Fruit fly (Drosophila melanogaster) whole organism, adult: Measurements from ENCODE around the gene CG17928.

Experiments
- CG11617 ChIP-seq: fragments of 200-800 bp; sonication (Bioruptor generic); optimal IDR thresholded peaks from 2 replicates; lab custom pipeline; 2017; ENCODE audit warnings: mild to moderate bottlenecking, missing biosample characterization, missing genetic modification reagents, missing genetic modification characterization
- CG12768 ChIP-seq: fragments of 200-800 bp; sonication (Bioruptor generic); optimal IDR thresholded peaks from 2 replicates; lab custom pipeline; 2017; ENCODE audit warnings: missing biosample characterization, missing genetic modification characterization, mild to moderate bottlenecking, moderate library complexity, missing genetic modification reagents
- CG1620 ChIP-seq: fragments of 200-800 bp; sonication (Bioruptor generic); optimal IDR thresholded peaks from 2 replicates; lab custom pipeline; 2016; ENCODE audit warnings: missing biosample characterization, missing genetic modification characterization
- CG33017 ChIP-seq: fragments of 200-800 bp; sonication (Bioruptor generic); optimal IDR thresholded peaks from 2 replicates; lab custom pipeline; 2018; ENCODE audit warnings: missing biosample characterization, mild to moderate bottlenecking, missing genetic modification characterization, moderate library complexity
- CG5204 ChIP-seq: fragments of 200-800 bp; sonication (Bioruptor generic); optimal IDR thresholded peaks from 2 replicates; lab custom pipeline; 2016; ENCODE audit warnings: missing biosample characterization, missing genetic modification characterization
- CG7045 ChIP-seq: fragments of 200-800 bp; sonication (Bioruptor generic); optimal IDR thresholded peaks from 2 replicates; lab custom pipeline; 2017; ENCODE audit warnings: missing biosample characterization, mild to moderate bottlenecking, missing genetic modification characterization
- CG7101 ChIP-seq: fragments of 200-800 bp; sonication (Bioruptor generic); optimal IDR thresholded peaks from 2 replicates; lab custom pipeline; 2018; ENCODE audit warnings: missing biosample characterization, mild to moderate bottlenecking, missing genetic modification characterization, moderate library complexity
- Clk ChIP-seq: fragments of 200-800 bp; sonication (Bioruptor generic); optimal IDR thresholded peaks from 2 replicates; lab custom pipeline; 2017; ENCODE audit warnings: missing biosample characterization, missing genetic modification characterization
- Crg-1 ChIP-seq: fragments of 200-800 bp; sonication (Bioruptor generic); optimal IDR thresholded peaks from 2 replicates; lab custom pipeline; 2016; ENCODE audit warnings: missing biosample characterization, missing genetic modification characterization
- Hr96 ChIP-seq: fragments of 200-800 bp; sonication (Bioruptor generic); optimal IDR thresholded peaks from 2 replicates; lab custom pipeline; 2016; ENCODE audit warnings: missing biosample characterization, missing genetic modification characterization
- Mnt ChIP-seq: fragments of 200-800 bp; sonication (Bioruptor generic); optimal IDR thresholded peaks from 2 replicates; lab custom pipeline; 2016; ENCODE audit warnings: missing biosample characterization, mild to moderate bottlenecking, missing genetic modification characterization
- bab1 ChIP-seq: fragments of 200-800 bp; sonication (Bioruptor generic); optimal IDR thresholded peaks from 3 replicates; lab custom pipeline; 2019; ENCODE audit warnings: missing biosample characterization, mild to moderate bottlenecking, missing genetic modification characterization, moderate library complexity
- cic ChIP-seq: fragments of 200-800 bp; sonication (Bioruptor generic); optimal IDR thresholded peaks from 2 replicates; lab custom pipeline; 2017; ENCODE audit warnings: missing biosample characterization, mild to moderate bottlenecking, missing genetic modification characterization, moderate library complexity
- cnc ChIP-seq, 2 experiments: fragments of >200 bp; optimal IDR thresholded peaks; 2 replicates each; lab custom pipeline; 2017
- kay ChIP-seq: fragments of 200-800 bp; sonication (Bioruptor generic); peaks from one replicate; lab custom pipeline; 2016; ENCODE audit warnings: missing biosample characterization, missing genetic modification characterization, borderline replicate concordance
- ovo ChIP-seq: fragments of 200-800 bp; sonication (Bioruptor generic); optimal IDR thresholded peaks from 2 replicates; lab custom pipeline; 2016; ENCODE audit warnings: missing biosample characterization, missing genetic modification characterization
- pad ChIP-seq: fragments of 200-800 bp; sonication (Bioruptor generic); optimal IDR thresholded peaks from 3 replicates; lab custom pipeline; 2017; ENCODE audit warnings: missing biosample characterization, missing genetic modification characterization, mild to moderate bottlenecking, moderate library complexity, missing genetic modification reagents
- tj ChIP-seq: fragments of 200-800 bp; sonication (Bioruptor generic); optimal IDR thresholded peaks from 3 replicates; lab custom pipeline; 2017; ENCODE audit warnings: missing biosample characterization, mild to moderate bottlenecking, missing genetic modification characterization, moderate library complexity
- toe ChIP-seq: fragments of 200-800 bp; sonication (Bioruptor generic); optimal IDR thresholded peaks from 2 replicates; lab custom pipeline; 2016; ENCODE audit warnings: missing biosample characterization, missing genetic modification characterization

CG17928 gene

DNA sequence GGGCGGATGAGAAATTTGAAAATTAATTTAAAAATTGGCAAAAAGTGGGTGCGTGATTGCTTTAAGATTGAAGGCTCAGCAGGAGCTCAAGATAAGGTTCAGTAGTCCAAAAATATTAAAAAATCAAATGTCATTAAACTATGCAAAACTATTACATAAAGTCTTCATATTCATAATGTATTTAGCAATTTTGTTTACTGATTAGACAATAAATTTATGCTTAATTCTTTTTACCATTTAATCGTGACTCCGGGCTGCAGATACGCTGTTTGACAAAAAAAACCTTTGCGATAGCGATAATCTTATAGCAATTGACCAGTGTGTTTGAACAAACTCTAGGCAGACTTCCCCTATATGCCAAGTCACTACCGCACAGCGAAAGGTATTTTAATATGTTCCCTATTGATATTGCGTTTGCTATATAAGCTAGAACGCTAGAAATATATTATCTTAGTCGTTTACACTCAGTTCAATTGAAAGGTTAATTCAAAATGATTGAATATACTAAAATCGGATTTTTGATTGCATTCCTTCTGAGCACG, 4.8 kb downstream of the CG17928 start, which contains the start of gene Ugt37E1:
Gene Ugt37E1 (plus strand): TSS at position 492 of the 542 bp plus-strand sequence.
- TF ChIP-seq bab1 (GFP tag; lab: Kevin White, UChicago) = no peak
- TF ChIP-seq CG1620 (GFP tag; lab: Kevin White, UChicago) = no peak
- peak; percentile 58 for TF ChIP-seq kay (GFP tag; lab: Kevin White, UChicago)
- TF ChIP-seq CG12768 (GFP tag; lab: Kevin White, UChicago) = no peak
- no peak for TF ChIP-seq tj (GFP tag; lab: Kevin White, UChicago)
- no peak for TF ChIP-seq pad (GFP tag; lab: Kevin White, UChicago)

- peak; percentile 7 for TF ChIP-seq Mnt (GFP tag; lab: Kevin White, UChicago)
- TF ChIP-seq CG7045 (GFP tag; lab: Kevin White, UChicago) = peak; percentile 11
- no peak for TF ChIP-seq CG5204
- peak; percentile 90 for TF ChIP-seq kay (GFP tag; lab: Kevin White, UChicago)
- no peak for TF ChIP-seq toe
- TF ChIP-seq cnc (optimal IDR thresholded peaks at IDR 0.05; lab: Kevin White, UChicago) = peak in 1 of 2 experiments; percentile 42
- TF ChIP-seq Crg-1 (GFP tag; lab: Kevin White, UChicago) = no peak
- no peak for TF ChIP-seq bab1 (GFP tag; lab: Kevin White, UChicago)
- TF ChIP-seq pad (GFP tag; lab: Kevin White, UChicago) = no peak
- peak; percentile 33 for TF ChIP-seq CG33017 (tag; lab: Kevin White, UChicago)
- TF ChIP-seq Clk (GFP tag; lab: Kevin White, UChicago) = no peak
Observed at dm6 chr2L:16798705-16799104, 7.3 kb downstream of the CG17928 start, which contains the start of gene Ugt37D1. Ugt37D1 (plus strand) TSS chr2L:16799025.

DNA sequence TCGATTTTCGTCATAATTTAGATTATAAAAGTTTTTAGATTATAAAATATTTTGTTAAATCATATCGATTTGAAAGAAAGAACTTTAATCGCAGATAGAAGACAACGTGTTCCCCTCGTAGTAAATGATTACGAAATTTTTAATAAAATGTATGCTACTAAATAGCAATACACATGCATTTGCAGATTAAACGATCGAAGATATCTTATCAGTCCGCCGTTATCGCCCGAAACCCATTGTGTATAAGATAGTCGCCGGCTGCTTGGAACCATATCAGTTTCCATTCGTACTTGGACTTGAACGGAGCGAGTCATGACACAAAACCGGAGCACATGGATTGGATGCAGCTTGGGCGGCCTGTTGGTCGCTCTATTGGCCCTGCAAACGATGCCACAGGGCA, 8.1 kb downstream of the CG17928 start:
- TF ChIP-seq Clk (GFP tag; lab: Kevin White, UChicago) (no peak), Mnt (GFP tag; lab: Kevin White, UChicago) (peak; percentile 9), CG33017 (tag; lab: Kevin White, UChicago) (no peak), CG12768 (GFP tag; lab: Kevin White, UChicago) (no peak), toe (no peak)

DNA sequence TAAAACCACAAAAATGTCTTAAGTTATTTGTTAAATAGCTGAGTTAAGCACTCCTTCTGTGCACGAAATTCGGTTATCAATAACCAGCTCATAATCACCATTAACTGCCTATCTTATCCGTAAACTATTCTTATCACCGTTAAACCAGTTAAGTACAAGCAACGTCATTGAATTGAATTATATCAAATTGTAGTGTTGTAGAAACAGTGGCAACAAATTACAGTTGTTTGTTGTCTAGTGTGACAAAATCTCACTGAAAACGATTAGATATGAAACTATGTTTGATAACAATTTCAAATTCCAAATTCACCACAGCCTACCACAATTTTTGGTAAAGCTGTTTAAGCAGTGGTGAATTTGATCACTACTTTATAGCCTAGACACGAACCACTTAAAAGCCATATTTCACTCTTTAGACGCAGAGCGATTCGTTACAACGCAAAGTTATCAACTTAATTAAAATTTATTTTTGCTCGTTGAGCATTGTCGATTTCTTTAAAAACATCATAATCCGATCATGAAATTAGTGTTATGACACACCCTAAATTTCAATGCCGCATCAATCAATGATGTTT, 10.3 kb downstream of the CG17928 start:
- TF ChIP-seq kay (GFP tag; lab: Kevin White, UChicago) (peak; percentile 42), Crg-1 (GFP tag; lab: Kevin White, UChicago) (no peak)

- no peak for TF ChIP-seq Clk (GFP tag; lab: Kevin White, UChicago)
- no peak for TF ChIP-seq tj (GFP tag; lab: Kevin White, UChicago)
- no peak for TF ChIP-seq Crg-1 (GFP tag; lab: Kevin White, UChicago)
- TF ChIP-seq cic (GFP tag; lab: Kevin White, UChicago) = no peak
- no peak for TF ChIP-seq CG7101 (tag; lab: Kevin White, UChicago)
- no peak for TF ChIP-seq CG33017 (tag; lab: Kevin White, UChicago)
Observed at dm6 chr2L:16803638-16804037, 12.3 kb downstream of the CG17928 start.

- TF ChIP-seq cnc (optimal IDR thresholded peaks at IDR 0.05; lab: Kevin White, UChicago) = no peak
- TF ChIP-seq Mnt (GFP tag; lab: Kevin White, UChicago) = no peak
- no peak for TF ChIP-seq Hr96 (GFP tag; lab: Kevin White, UChicago)
- TF ChIP-seq cic (GFP tag; lab: Kevin White, UChicago) = no peak
- no peak for TF ChIP-seq CG12768 (GFP tag; lab: Kevin White, UChicago)
- no peak for TF ChIP-seq ovo (GFP tag; lab: Kevin White, UChicago)
- no peak for TF ChIP-seq CG1620 (GFP tag; lab: Kevin White, UChicago)
- TF ChIP-seq pad (GFP tag; lab: Kevin White, UChicago) = no peak
- TF ChIP-seq CG7101 (tag; lab: Kevin White, UChicago) = no peak
- TF ChIP-seq Crg-1 (GFP tag; lab: Kevin White, UChicago) = no peak
- no peak for TF ChIP-seq kay (GFP tag; lab: Kevin White, UChicago)
- TF ChIP-seq CG33017 (tag; lab: Kevin White, UChicago) = no peak
Observed at dm6 chr2L:16804376-16804934, 13.1 kb downstream of the CG17928 start, which contains the start of gene CG13272. CG13272 (plus strand) TSS chr2L:16804884.

dm6 chr2L:16808752-16809151, 17.4 kb downstream of the CG17928 start:
- TF ChIP-seq CG7101 (tag; lab: Kevin White, UChicago) (no peak), tj (GFP tag; lab: Kevin White, UChicago) (no peak), Mnt (GFP tag; lab: Kevin White, UChicago) (no peak), Clk (GFP tag; lab: Kevin White, UChicago) (no peak), cic (GFP tag; lab: Kevin White, UChicago) (no peak), cnc (optimal IDR thresholded peaks at IDR 0.05; lab: Kevin White, UChicago) (no peak), bab1 (GFP tag; lab: Kevin White, UChicago) (no peak), CG12768 (GFP tag; lab: Kevin White, UChicago) (no peak), kay (GFP tag; lab: Kevin White, UChicago) (no peak), CG5204 (no peak), Hr96 (GFP tag; lab: Kevin White, UChicago) (no peak), Crg-1 (GFP tag; lab: Kevin White, UChicago) (no peak), CG11617 (GFP tag; lab: Kevin White, UChicago) (no peak), CG33017 (tag; lab: Kevin White, UChicago) (no peak)
